Worm (Caenorhabditis elegans) whole organism, L4 larva: ENCODE data around the gene hlh-29.

Experiments used
- F10B5.3 ChIP-seq: sonication (generic microtip); optimal IDR thresholded peaks from 2 replicates; lab custom pipeline; 2016; ENCODE audit warnings: mild to moderate bottlenecking, missing genetic modification characterization, missing compliant biosample characterization
- F26F4.8 ChIP-seq: fragments of 200-800 bp; sonication (Bioruptor generic); conservative IDR thresholded peaks from 2 replicates; pipeline ENCODE4 v1.3.6; 2022; ENCODE audit warnings: missing genetic modification characterization, missing compliant biosample characterization
- F49E8.2 ChIP-seq: sonication (generic microtip); optimal IDR thresholded peaks from 2 replicates; lab custom pipeline; 2016; ENCODE audit warnings: missing compliant biosample characterization, mild to moderate bottlenecking, missing genetic modification characterization, borderline replicate concordance
- R02D3.7 ChIP-seq: fragments of 150-350 bp; sonication (generic microtip); optimal IDR thresholded peaks from 3 replicates; lab custom pipeline; 2014; ENCODE audit warnings: missing biosample characterization, missing genetic modification characterization
- T20F7.1 ChIP-seq: fragments of 200-800 bp; sonication (Bioruptor generic); optimal IDR thresholded peaks from 2 replicates; lab custom pipeline; 2018; ENCODE audit warnings: mild to moderate bottlenecking, missing genetic modification characterization, missing compliant biosample characterization
- Y105C5A.15 ChIP-seq: fragments of 200-800 bp; sonication (Bioruptor generic); IDR thresholded peaks from 2 replicates; pipeline ENCODE4 v1.3.6; 2022; ENCODE audit warnings: missing genetic modification characterization, missing compliant biosample characterization
- Y5F2A.4 ChIP-seq: fragments of 200-800 bp; sonication (Bioruptor generic); optimal IDR thresholded peaks from 2 replicates; lab custom pipeline; 2018; ENCODE audit warnings: mild to moderate bottlenecking, missing genetic modification characterization, missing compliant biosample characterization
- Y75B8A.6 ChIP-seq: fragments of 200-800 bp; sonication (Bioruptor generic); IDR thresholded peaks from 2 replicates; pipeline ENCODE4 v1.3.6; 2022; ENCODE audit warnings: missing genetic modification reagents, missing genetic modification characterization, missing compliant biosample characterization
- ZK337.2 ChIP-seq: fragments of 200-800 bp; sonication (Bioruptor generic); IDR thresholded peaks from 2 replicates; pipeline ENCODE4 v1.3.6; 2022; ENCODE audit warnings: missing genetic modification reagents, missing genetic modification characterization, missing compliant biosample characterization
- ZK546.5 ChIP-seq, 2 experiments: sonication (generic microtip); optimal IDR thresholded peaks; 2 replicates each; lab custom pipeline; 2017; ENCODE audit warnings: missing biosample characterization in 2 of 2, missing genetic modification characterization in 2 of 2
- ama-1 ChIP-seq: fragments of 150-350 bp; optimal IDR thresholded peaks from 2 replicates; lab custom pipeline; 2014; ENCODE audit warnings: inconsistent platforms, mixed read lengths
- ceh-44 ChIP-seq: fragments of 200-800 bp; sonication (Bioruptor generic); IDR thresholded peaks from 2 replicates; pipeline ENCODE4 v1.3.6; 2022; ENCODE audit warnings: missing genetic modification reagents, missing genetic modification characterization, missing compliant biosample characterization
- ceh-62 ChIP-seq: sonication (generic microtip); optimal IDR thresholded peaks from 2 replicates; lab custom pipeline; 2017; ENCODE audit warnings: missing biosample characterization, missing genetic modification characterization
- ces-1 ChIP-seq: fragments of 150-350 bp; sonication (generic microtip); optimal IDR thresholded peaks from 4 replicates; lab custom pipeline; 2014; ENCODE audit warnings: missing biosample characterization, missing genetic modification reagents, missing genetic modification characterization
- daf-12 ChIP-seq: fragments of 150-350 bp; optimal IDR thresholded peaks from 2 replicates; lab custom pipeline; 2014; ENCODE audit warnings: missing biosample characterization, missing genetic modification reagents, missing genetic modification characterization
- daf-16 ChIP-seq, 3 experiments: sonication (generic microtip); optimal IDR thresholded peaks; 2 replicates each; lab custom pipeline; 2016 to 2017; ENCODE audit warnings: missing genetic modification characterization in 3 of 3, missing genetic modification reagents in 3 of 3, mild to moderate bottlenecking in 2 of 3, missing compliant biosample characterization in 2 of 3, missing biosample characterization in 1 of 3, moderate library complexity in 1 of 3
- daf-8 ChIP-seq: fragments of 200-800 bp; sonication (Bioruptor generic); IDR thresholded peaks from 2 replicates; pipeline ENCODE4 v1.3.6; 2022; ENCODE audit warnings: missing genetic modification characterization, missing compliant biosample characterization
- dmd-9 ChIP-seq: fragments of 200-800 bp; sonication (Bioruptor generic); IDR thresholded peaks from 2 replicates; pipeline ENCODE4 v1.3.6; 2022; ENCODE audit warnings: missing genetic modification reagents, missing genetic modification characterization, missing compliant biosample characterization
- duxl-1 ChIP-seq: sonication (generic microtip); optimal IDR thresholded peaks from 2 replicates; lab custom pipeline; 2016; ENCODE audit warnings: mild to moderate bottlenecking, missing genetic modification characterization, moderate library complexity, missing compliant biosample characterization; ENCODE audit not compliant: poor library complexity
- dve-1 ChIP-seq: sonication (generic microtip); optimal IDR thresholded peaks from 2 replicates; lab custom pipeline; 2017; ENCODE audit warnings: antibody characterized with exemption, mild to moderate bottlenecking, missing genetic modification characterization, missing compliant biosample characterization; ENCODE audit not compliant: insufficient read depth
- egl-27 ChIP-seq: sonication (generic microtip); optimal IDR thresholded peaks from 3 replicates; lab custom pipeline; 2017; ENCODE audit warnings: missing biosample characterization, missing genetic modification reagents, missing genetic modification characterization
- hlh-30 ChIP-seq: sonication (generic microtip); optimal IDR thresholded peaks from 2 replicates; lab custom pipeline; 2017; ENCODE audit warnings: antibody characterized with exemption, mild to moderate bottlenecking, missing genetic modification characterization, missing compliant biosample characterization; ENCODE audit not compliant: insufficient read depth
- hmg-1.1 ChIP-seq: fragments of 200-800 bp; sonication (Bioruptor generic); IDR thresholded peaks from 2 replicates; pipeline ENCODE4 v1.3.6; 2022; ENCODE audit warnings: missing genetic modification reagents, missing genetic modification characterization, missing compliant biosample characterization
- jun-1 ChIP-seq: fragments of 150-350 bp; optimal IDR thresholded peaks from 2 replicates; lab custom pipeline; 2014; ENCODE audit warnings: missing biosample characterization, missing genetic modification reagents, missing genetic modification characterization
- lin-13 ChIP-seq: fragments of 150-350 bp; optimal IDR thresholded peaks from 2 replicates; lab custom pipeline; 2014; ENCODE audit warnings: missing biosample characterization, missing genetic modification reagents, missing genetic modification characterization
- lin-15B ChIP-seq: fragments of 150-350 bp; sonication (generic microtip); optimal IDR thresholded peaks from 3 replicates; lab custom pipeline; 2014; ENCODE audit warnings: missing biosample characterization, missing genetic modification characterization
- lin-38 ChIP-seq: fragments of 200-800 bp; sonication (Bioruptor generic); IDR thresholded peaks from 2 replicates; pipeline ENCODE4 v1.3.6; 2022; ENCODE audit warnings: missing genetic modification reagents, missing genetic modification characterization, missing compliant biosample characterization
- lir-3 ChIP-seq: sonication (generic microtip); optimal IDR thresholded peaks from 2 replicates; lab custom pipeline; 2016; ENCODE audit warnings: mild to moderate bottlenecking, missing genetic modification characterization, missing compliant biosample characterization
- lsy-2 ChIP-seq, 2 experiments: fragments of 150-350 bp in 1 of 2; sonication (generic microtip) in 1 of 2; optimal IDR thresholded peaks; 2 replicates each; lab custom pipeline; 2014 to 2017; ENCODE audit warnings: missing biosample characterization in 2 of 2, missing genetic modification characterization in 2 of 2
- madf-5 ChIP-seq, 2 experiments: fragments of 200-800 bp; sonication (Bioruptor generic); IDR thresholded peaks; 2 replicates each; pipeline ENCODE4 v1.3.6; 2022; ENCODE audit warnings: missing compliant biosample characterization in 2 of 2, missing genetic modification characterization in 2 of 2
- mdt-29 ChIP-seq: fragments of 200-800 bp; sonication (Bioruptor generic); IDR thresholded peaks from 2 replicates; pipeline ENCODE4 v1.3.6; 2022; ENCODE audit warnings: missing genetic modification reagents, missing genetic modification characterization, missing compliant biosample characterization
- mxl-3 ChIP-seq: fragments of 200-800 bp; sonication (Bioruptor generic); optimal IDR thresholded peaks from 2 replicates; lab custom pipeline; 2018; ENCODE audit warnings: mild to moderate bottlenecking, missing genetic modification characterization, missing compliant biosample characterization
- nhr-11 ChIP-seq: fragments of 150-350 bp; optimal IDR thresholded peaks from 2 replicates; lab custom pipeline; 2014; ENCODE audit warnings: missing biosample characterization, missing genetic modification characterization
- nhr-237 ChIP-seq: sonication (generic microtip); optimal IDR thresholded peaks from 2 replicates; lab custom pipeline; 2017; ENCODE audit warnings: missing biosample characterization, missing genetic modification characterization
- nhr-25 ChIP-seq: sonication (generic microtip); optimal IDR thresholded peaks from 2 replicates; lab custom pipeline; 2017; ENCODE audit warnings: missing genetic modification characterization, mild to moderate bottlenecking, missing compliant biosample characterization, antibody characterized with exemption, moderate library complexity, borderline replicate concordance; ENCODE audit not compliant: insufficient read depth
- nhr-42 ChIP-seq: fragments of 200-800 bp; sonication (Bioruptor generic); IDR thresholded peaks from 2 replicates; pipeline ENCODE4 v1.3.6; 2022; ENCODE audit warnings: missing genetic modification characterization, missing compliant biosample characterization
- nhr-48 ChIP-seq: sonication (generic microtip); optimal IDR thresholded peaks from 2 replicates; lab custom pipeline; 2016; ENCODE audit warnings: mild to moderate bottlenecking, missing genetic modification characterization, missing compliant biosample characterization
- nhr-76 ChIP-seq: fragments of 150-350 bp; optimal IDR thresholded peaks from 2 replicates; lab custom pipeline; 2014; ENCODE audit warnings: missing biosample characterization, missing genetic modification characterization
- pha-4 ChIP-seq, 2 experiments: fragments of 150-350 bp in 1 of 2; fragments of 200-800 bp in 1 of 2; sonication (Bioruptor generic) in 1 of 2; IDR thresholded peaks in 1 of 2; optimal IDR thresholded peaks in 1 of 2; 2 replicates each; pipeline versions ENCODE4 v1.3.6 to Lab custom; 2014 to 2022; ENCODE audit warnings: missing genetic modification characterization in 2 of 2, missing genetic modification reagents in 2 of 2, missing biosample characterization in 1 of 2, missing compliant biosample characterization in 1 of 2
- pqm-1 ChIP-seq: sonication (generic microtip); optimal IDR thresholded peaks from 2 replicates; lab custom pipeline; 2017; ENCODE audit warnings: missing biosample characterization, missing genetic modification characterization
- saeg-2 ChIP-seq: fragments of 200-800 bp; sonication (Bioruptor generic); IDR thresholded peaks from 2 replicates; pipeline ENCODE4 v1.3.6; 2022; ENCODE audit warnings: missing genetic modification reagents, missing genetic modification characterization, missing compliant biosample characterization
- skn-1 ChIP-seq: fragments of 150-350 bp; optimal IDR thresholded peaks from 2 replicates; lab custom pipeline; 2014; ENCODE audit warnings: missing biosample characterization, missing genetic modification characterization
- tag-97 ChIP-seq: fragments of 200-800 bp; sonication (Bioruptor generic); IDR thresholded peaks from 2 replicates; pipeline ENCODE4 v1.3.6; 2022; ENCODE audit warnings: missing genetic modification characterization, missing compliant biosample characterization
- unc-130 ChIP-seq: sonication (generic microtip); optimal IDR thresholded peaks from 2 replicates; lab custom pipeline; 2016; ENCODE audit warnings: missing genetic modification reagents, missing genetic modification characterization, missing compliant biosample characterization
- unc-39 ChIP-seq: sonication (generic microtip); optimal IDR thresholded peaks from 2 replicates; lab custom pipeline; 2017; ENCODE audit warnings: missing biosample characterization, missing genetic modification characterization
- zag-1 ChIP-seq: fragments of 150-350 bp; optimal IDR thresholded peaks from 2 replicates; lab custom pipeline; 2014; ENCODE audit warnings: missing biosample characterization, missing genetic modification characterization
- zfp-3 ChIP-seq: fragments of 200-800 bp; sonication (Bioruptor generic); conservative IDR thresholded peaks from 2 replicates; pipeline ENCODE4 v1.3.6; 2022; ENCODE audit warnings: missing genetic modification reagents, missing genetic modification characterization, missing compliant biosample characterization
- zip-2 ChIP-seq: fragments of 150-350 bp; optimal IDR thresholded peaks from 2 replicates; lab custom pipeline; 2014; ENCODE audit warnings: missing biosample characterization, missing genetic modification characterization
- ztf-11 ChIP-seq: fragments of 150-350 bp; optimal IDR thresholded peaks from 2 replicates; lab custom pipeline; 2014; ENCODE audit warnings: missing biosample characterization, missing genetic modification characterization
- ztf-7 ChIP-seq: fragments of 150-350 bp; optimal IDR thresholded peaks from 2 replicates; lab custom pipeline; 2014; ENCODE audit warnings: missing biosample characterization, missing genetic modification characterization

The hlh-29 gene

DNA sequence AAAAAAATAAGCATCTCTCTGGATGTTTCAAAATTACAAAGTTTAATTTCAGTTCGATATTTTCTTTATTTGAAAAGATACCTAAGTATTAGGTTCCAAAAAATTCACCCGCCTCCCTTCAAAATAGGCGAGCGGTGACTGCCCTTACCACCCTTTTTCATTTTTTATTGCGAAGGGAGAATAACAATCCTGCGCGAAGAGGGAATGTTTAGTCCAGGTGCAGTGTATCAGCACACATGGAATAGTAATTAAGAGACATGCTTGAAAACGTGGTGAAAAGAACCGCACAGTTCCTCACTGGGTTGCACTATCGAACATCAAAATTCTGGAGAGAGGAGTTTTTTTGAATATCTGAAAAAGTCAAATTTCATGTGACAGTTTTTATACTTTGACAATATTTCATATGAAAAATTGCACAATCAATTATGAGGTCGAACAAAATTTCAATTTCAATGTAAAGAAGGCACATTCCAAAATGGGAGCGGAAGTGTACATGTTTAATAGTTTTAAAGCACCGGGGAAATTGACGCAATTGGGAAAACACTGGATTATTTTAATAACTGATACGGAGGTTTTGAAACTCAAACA, 4.0 kb downstream of the hlh-29 start (continued):
- TF ChIP-seq unc-39 (tag; lab: Kevin White, UChicago) (no peak), zag-1 (tag; lab: Kevin White, UChicago) (peak; percentile 46), ZK546.5 (tag; optimal IDR thresholded peaks at IDR 0.05; lab: Kevin White, UChicago) (no peak), R02D3.7 (tag; lab: Kevin White, UChicago) (no peak), nhr-48 (tag; lab: Kevin White, UChicago) (peak; percentile 85), ces-1 (GFP tag; lab: Kevin White, UChicago) (no peak), jun-1 (no peak), nhr-25 (no peak), daf-12 (tag; lab: Kevin White, UChicago) (no peak), F49E8.2 (tag; lab: Kevin White, UChicago) (no peak), unc-130 (GFP tag; lab: Kevin White, UChicago) (no peak), hlh-30 (tag; lab: Kevin White, UChicago) (peak; percentile 53), nhr-11 (tag; lab: Kevin White, UChicago) (peak; percentile 56), daf-16 (GFP tag; optimal IDR thresholded peaks at IDR 0.05; lab: Kevin White, UChicago) (peak; percentile 64 to 89), daf-16 (tag; optimal IDR thresholded peaks at IDR 0.05; lab: Kevin White, UChicago) (peak; percentile 38), lin-13 (GFP tag; lab: Kevin White, UChicago) (peak; percentile 62), nhr-42 (GFP tag; lab: Robert Waterston, UW) (peak; percentile 98), tag-97 (GFP tag; lab: Robert Waterston, UW) (no peak), egl-27 (tag; lab: Kevin White, UChicago) (no peak), ama-1 (lab: Kevin White, UChicago) (no peak), F26F4.8 (no peak), dmd-9 (GFP tag; lab: Robert Waterston, UW) (peak; percentile 78), zfp-3 (GFP tag; lab: Robert Waterston, UW) (peak; percentile 88), ceh-62 (tag; lab: Kevin White, UChicago) (no peak), F10B5.3 (tag; lab: Kevin White, UChicago) (peak; percentile 94), Y75B8A.6 (no peak), T20F7.1 (peak; percentile 84), Y105C5A.15 (GFP tag; lab: Robert Waterston, UW) (no peak), duxl-1 (tag; lab: Kevin White, UChicago) (peak; percentile 96), ztf-11 (no peak), mxl-3 (peak; percentile 79), zip-2 (peak; percentile 75), ztf-7 (peak; percentile 68), mdt-29 (GFP tag; lab: Robert Waterston, UW) (peak; percentile 78), pha-4 (GFP tag; IDR thresholded peaks at IDR 0.05; lab: Robert Waterston, UW) (peak; percentile 95), pha-4 (tag; optimal IDR thresholded peaks at IDR 0.05; lab: Kevin White, UChicago) (no peak), nhr-76 (tag; lab: Kevin White, UChicago) (no peak), saeg-2 (GFP tag; lab: Robert Waterston, UW) (peak; percentile 90), lin-38 (peak; percentile 85), daf-8 (GFP tag; lab: Robert Waterston, UW) (no peak), pqm-1 (tag; lab: Kevin White, UChicago) (no peak), lin-15B (tag; lab: Kevin White, UChicago) (no peak), madf-5 (GFP tag; IDR thresholded peaks at IDR 0.05; lab: Robert Waterston, UW) (peak in 1 of 2 experiments; percentile 90; a peak in 1 of 4 replicates), dve-1 (tag; lab: Kevin White, UChicago) (peak; percentile 84), Y5F2A.4 (GFP tag; lab: Kevin White, UChicago) (peak; percentile 56), ceh-44 (GFP tag; lab: Robert Waterston, UW) (no peak), skn-1 (tag; lab: Kevin White, UChicago) (no peak), nhr-237 (peak; percentile 41), ZK337.2 (GFP tag; lab: Robert Waterston, UW) (peak; percentile 76; the same call in 1 of the 2 replicates), lir-3 (tag; lab: Kevin White, UChicago) (peak; percentile 15), lsy-2 (tag; optimal IDR thresholded peaks at IDR 0.05; lab: Kevin White, UChicago) (peak; percentile 61 to 82), hmg-1.1 (peak; percentile 99)
